Worm (Caenorhabditis elegans) whole organism, young adult: ENCODE measurements around the gene K03H9.3.

Experiments used
- B0336.3 ChIP-seq: fragments of 200-800 bp; sonication (Bioruptor generic); IDR thresholded peaks from 2 replicates; pipeline ENCODE4 v1.3.6; 2022; ENCODE audit warnings: missing genetic modification characterization, missing compliant biosample characterization
- T07F8.4 ChIP-seq: sonication (generic microtip); optimal IDR thresholded peaks from 2 replicates; lab custom pipeline; 2016; ENCODE audit warnings: mild to moderate bottlenecking, missing genetic modification characterization, moderate library complexity, missing compliant biosample characterization
- Y56A3A.18 ChIP-seq: fragments of 200-800 bp; sonication (Bioruptor generic); IDR thresholded peaks from 2 replicates; pipeline ENCODE4 v1.3.6; 2022; ENCODE audit warnings: missing genetic modification reagents, missing genetic modification characterization, missing compliant biosample characterization
- ama-1 ChIP-seq, 3 experiments: fragments of 150-350 bp in 1 of 3; sonication (generic microtip) in 2 of 3; optimal IDR thresholded peaks; 2 replicates each; lab custom pipeline; 2014 to 2018; ENCODE audit warnings: missing biosample characterization in 2 of 3, missing genetic modification characterization in 2 of 3, missing genetic modification reagents in 2 of 3
- athp-1 ChIP-seq: sonication (generic microtip); optimal IDR thresholded peaks from 2 replicates; lab custom pipeline; 2017; ENCODE audit warnings: mild to moderate bottlenecking, missing genetic modification characterization, missing compliant biosample characterization
- attf-6 ChIP-seq: fragments of 200-800 bp; sonication (Bioruptor generic); IDR thresholded peaks from 2 replicates; pipeline ENCODE4 v1.3.6; 2022; ENCODE audit warnings: missing genetic modification reagents, missing genetic modification characterization, missing compliant biosample characterization
- ccch-3 ChIP-seq: fragments of 200-800 bp; sonication (Bioruptor generic); optimal IDR thresholded peaks from 2 replicates; lab custom pipeline; 2018; ENCODE audit warnings: mild to moderate bottlenecking, missing genetic modification characterization, missing compliant biosample characterization
- ceh-27 ChIP-seq: fragments of 200-800 bp; sonication (Bioruptor generic); optimal IDR thresholded peaks from 2 replicates; lab custom pipeline; 2018; ENCODE audit warnings: mild to moderate bottlenecking, missing genetic modification characterization, moderate library complexity, missing compliant biosample characterization
- ceh-79 ChIP-seq: sonication (generic microtip); optimal IDR thresholded peaks from 2 replicates; lab custom pipeline; 2017; ENCODE audit warnings: mild to moderate bottlenecking, missing genetic modification characterization, missing compliant biosample characterization
- dox-1 ChIP-seq: fragments of 200-800 bp; sonication (Bioruptor generic); IDR thresholded peaks from 2 replicates; pipeline ENCODE4 v1.3.6; 2022; ENCODE audit warnings: missing genetic modification reagents, missing genetic modification characterization, missing compliant biosample characterization
- egrh-3 ChIP-seq: fragments of 200-800 bp; sonication (Bioruptor generic); IDR thresholded peaks from 2 replicates; pipeline ENCODE4 v1.3.6; 2022; ENCODE audit warnings: missing genetic modification reagents, missing genetic modification characterization, missing compliant biosample characterization
- fkh-3 ChIP-seq: sonication (generic microtip); optimal IDR thresholded peaks from 2 replicates; lab custom pipeline; 2016; ENCODE audit warnings: mild to moderate bottlenecking, missing genetic modification characterization, missing compliant biosample characterization
- him-1 ChIP-seq: sonication (generic microtip); optimal IDR thresholded peaks from 2 replicates; lab custom pipeline; 2016; ENCODE audit warnings: missing genotype, missing genetic modification reagents, missing genetic modification characterization, missing compliant biosample characterization
- hmg-20 ChIP-seq: fragments of 200-800 bp; sonication (Bioruptor generic); IDR thresholded peaks from 2 replicates; pipeline ENCODE4 v1.3.6; 2022; ENCODE audit warnings: missing genetic modification reagents, missing genetic modification characterization, missing compliant biosample characterization
- lin-40 ChIP-seq: sonication (generic microtip); optimal IDR thresholded peaks from 2 replicates; lab custom pipeline; 2016; ENCODE audit warnings: missing genetic modification characterization, mild to moderate bottlenecking, missing compliant biosample characterization, missing genotype, missing genetic modification reagents
- lsy-27 ChIP-seq: sonication (generic microtip); optimal IDR thresholded peaks from 2 replicates; lab custom pipeline; 2017; ENCODE audit warnings: missing genetic modification characterization, mild to moderate bottlenecking, missing compliant biosample characterization, antibody characterized with exemption, missing genotype, borderline replicate concordance; ENCODE audit not compliant: insufficient read depth
- madf-3 ChIP-seq: fragments of 200-800 bp; sonication (Bioruptor generic); IDR thresholded peaks from 2 replicates; pipeline ENCODE4 v1.3.6; 2022; ENCODE audit warnings: missing genetic modification reagents, missing genetic modification characterization, missing compliant biosample characterization
- mes-4 ChIP-seq: sonication (generic microtip); optimal IDR thresholded peaks from 2 replicates; lab custom pipeline; 2016; ENCODE audit warnings: missing genotype, missing genetic modification characterization, missing compliant biosample characterization
- nhr-80 ChIP-seq: sonication (generic microtip); optimal IDR thresholded peaks from 2 replicates; lab custom pipeline; 2016; ENCODE audit warnings: missing genetic modification characterization, missing compliant biosample characterization
- pha-4 ChIP-seq: fragments of 150-350 bp; sonication (generic microtip); optimal IDR thresholded peaks from 2 replicates; lab custom pipeline; 2014; ENCODE audit warnings: missing biosample characterization, missing genetic modification reagents, missing genetic modification characterization
- rpc-1 ChIP-seq, 2 experiments: fragments of 150-350 bp in 1 of 2; sonication (generic microtip) in 1 of 2; optimal IDR thresholded peaks; 2 replicates each; lab custom pipeline; 2014 to 2018; ENCODE audit warnings: missing biosample characterization in 1 of 2, missing genetic modification characterization in 1 of 2, missing genetic modification reagents in 1 of 2, missing genotype in 1 of 2
- sea-2 ChIP-seq: fragments of 200-800 bp; sonication (Bioruptor generic); IDR thresholded peaks from 2 replicates; pipeline ENCODE4 v1.3.6; 2022; ENCODE audit warnings: missing genetic modification characterization, missing compliant biosample characterization
- snpc-3.4 ChIP-seq: sonication (generic microtip); optimal IDR thresholded peaks from 2 replicates; lab custom pipeline; 2017; ENCODE audit warnings: missing genetic modification characterization, mild to moderate bottlenecking, missing compliant biosample characterization, antibody characterized with exemption, moderate library complexity, missing genotype, missing genetic modification reagents
- tlf-1 ChIP-seq: fragments of 200-800 bp; sonication (Bioruptor generic); optimal IDR thresholded peaks from 2 replicates; lab custom pipeline; 2018; ENCODE audit warnings: mild to moderate bottlenecking, missing genetic modification characterization, missing compliant biosample characterization
- ztf-18 ChIP-seq: sonication (generic microtip); optimal IDR thresholded peaks from 2 replicates; lab custom pipeline; 2016; ENCODE audit warnings: missing genotype, mild to moderate bottlenecking, missing genetic modification characterization, missing compliant biosample characterization
- ztf-26 ChIP-seq: sonication (generic microtip); optimal IDR thresholded peaks from 2 replicates; lab custom pipeline; 2017; ENCODE audit warnings: missing genetic modification characterization, missing compliant biosample characterization

K03H9.3 gene

DNA sequence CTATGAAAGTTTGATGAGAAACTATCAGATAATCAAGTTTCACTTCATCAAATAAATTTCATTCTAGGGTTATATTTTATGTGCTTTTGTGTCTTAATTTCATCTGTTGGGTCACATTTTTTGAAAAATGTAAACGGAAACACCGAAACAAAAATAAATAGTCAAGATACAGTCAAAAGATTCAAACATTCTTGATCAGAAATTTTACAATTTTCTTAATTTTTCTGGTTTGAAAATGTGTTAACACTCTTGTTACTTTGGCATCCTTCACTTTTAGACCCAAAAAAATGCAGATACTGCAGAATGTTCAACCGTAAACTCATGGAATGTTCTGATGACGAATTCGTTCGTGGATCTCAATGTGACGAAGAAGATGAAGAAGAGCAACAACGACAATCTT lies 31.8 kb downstream of the K03H9.3 start, which contains the start of gene aptf-1:
Gene aptf-1, plus strand, starts transcription at position 301 of the 400 bp plus-strand sequence.
- no peak for TF ChIP-seq ceh-79 (tag; lab: Kevin White, UChicago)
- TF ChIP-seq ceh-27 (GFP tag; lab: Kevin White, UChicago) = no peak
- no peak for TF ChIP-seq him-1 (tag; lab: Kevin White, UChicago)
- no peak for TF ChIP-seq lin-40 (tag; lab: Kevin White, UChicago)
- no peak for TF ChIP-seq T07F8.4
- TF ChIP-seq lsy-27 (tag; lab: Kevin White, UChicago) = no peak
- no peak for TF ChIP-seq sea-2 (GFP tag; lab: Robert Waterston, UW)
- TF ChIP-seq athp-1 = no peak
- TF ChIP-seq dox-1 = no peak
- no peak for TF ChIP-seq ccch-3 (GFP tag; lab: Kevin White, UChicago)
- no peak for TF ChIP-seq tlf-1 (GFP tag; lab: Kevin White, UChicago)
- TF ChIP-seq egrh-3 (GFP tag; lab: Robert Waterston, UW) = no peak
- no peak for TF ChIP-seq attf-6 (GFP tag; lab: Robert Waterston, UW)
- no peak for TF ChIP-seq ztf-18 (tag; lab: Kevin White, UChicago)

DNA sequence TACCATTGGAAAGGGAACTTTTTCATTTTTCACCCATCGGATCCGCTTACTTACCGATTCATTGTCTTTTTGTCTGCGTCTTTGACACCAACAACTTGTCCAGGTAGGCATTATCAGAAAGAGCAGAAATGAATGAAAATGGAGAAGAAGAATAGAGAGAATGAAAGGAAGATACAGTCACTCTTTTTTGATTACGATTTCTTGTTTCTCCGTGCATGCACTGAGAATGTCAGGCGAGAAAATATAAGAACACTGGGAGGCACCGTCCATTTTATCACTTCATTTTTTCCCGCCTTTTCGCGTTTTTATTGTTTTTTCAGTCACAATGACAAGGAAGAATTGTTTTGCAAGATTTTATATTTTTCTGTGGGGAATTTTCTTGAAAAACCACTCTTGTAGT lies 46.4 kb downstream of the K03H9.3 start:
- TF ChIP-seq nhr-80 (tag; lab: Kevin White, UChicago) (peak; percentile 71), ama-1 (optimal IDR thresholded peaks at IDR 0.05; lab: Kevin White, UChicago) (no peak), ama-1 (GFP tag; optimal IDR thresholded peaks at IDR 0.05; lab: Kevin White, UChicago) (no peak)
- TF ChIP-seq, all 124 proteins: peak for 1

DNA sequence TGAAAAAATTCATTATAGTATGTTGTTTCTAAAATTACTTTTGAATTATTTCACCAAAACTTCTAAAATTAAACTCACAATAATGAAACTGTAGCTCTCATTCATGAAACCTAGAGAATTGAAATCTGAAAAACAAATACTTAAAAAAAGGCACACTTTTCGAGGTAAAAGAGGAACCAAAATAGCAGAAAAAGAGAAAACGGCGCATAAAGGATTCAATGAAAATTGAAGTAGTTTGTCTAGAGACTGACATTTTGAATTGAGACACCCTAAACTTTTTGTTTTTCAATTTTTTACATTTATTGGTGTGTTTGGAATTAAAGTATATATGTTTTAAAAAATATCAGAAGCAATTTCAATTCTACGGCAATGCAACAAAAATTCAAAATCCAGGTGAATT lies 48.1 kb downstream of the K03H9.3 start, which contains the start of gene dgk-5:
Gene dgk-5, minus strand, starts transcription at position 101 of the 400 bp plus-strand sequence.
- TF ChIP-seq pha-4 (tag; lab: Kevin White, UChicago) (no peak), B0336.3 (GFP tag; lab: Robert Waterston, UW) (no peak), madf-3 (no peak), snpc-3.4 (no peak), ztf-26 (tag; lab: Kevin White, UChicago) (no peak), mes-4 (tag; lab: Kevin White, UChicago) (no peak), tlf-1 (GFP tag; lab: Kevin White, UChicago) (no peak), fkh-3 (tag; lab: Kevin White, UChicago) (no peak), rpc-1 (optimal IDR thresholded peaks at IDR 0.05; lab: Kevin White, UChicago) (no peak), rpc-1 (tag; optimal IDR thresholded peaks at IDR 0.05; lab: Kevin White, UChicago) (no peak), Y56A3A.18 (GFP tag; lab: Robert Waterston, UW) (no peak), sea-2 (GFP tag; lab: Robert Waterston, UW) (no peak), hmg-20 (no peak)
